Fruit fly (Drosophila melanogaster): ENCODE measurements around the gene CG42393.
A peak's percentile ranks its signal among the peaks of the same experiment; 100 is the strongest.

dm6 chr3L:18061713-18062365 lies 19.3 kb downstream of the CG42393 start:
- TF ChIP-seq EcR (GFP tag; optimal IDR thresholded peaks at IDR 0.05) (peak; percentile 84), CG12605 (GFP tag; IDR thresholded peaks at IDR 0.05) (peak; percentile 59; the same call in 1 of the 2 replicates), fd96Ca (GFP tag; IDR thresholded peaks at IDR 0.05) (no peak), CG9948 (tag; optimal IDR thresholded peaks at IDR 0.05) (no peak), D1 (tag; optimal IDR thresholded peaks at IDR 0.05) (peak; percentile 23), CG34367 (tag; optimal IDR thresholded peaks at IDR 0.05) (peak; percentile 29), Pif1A (GFP tag; optimal IDR thresholded peaks at IDR 0.05) (peak; percentile 40), CG4496 (GFP tag; IDR thresholded peaks at IDR 0.05) (peak; percentile 39; the same call in 1 of the 3 replicates), Ets98B (GFP tag; IDR thresholded peaks at IDR 0.05) (peak; percentile 12; the same call in 1 of the 2 replicates), CG17806 (tag; optimal IDR thresholded peaks at IDR 0.05) (peak; percentile 2), CG8301 (tag; optimal IDR thresholded peaks at IDR 0.05) (peak; percentile 45), gl (tag; optimal IDR thresholded peaks at IDR 0.05) (peak; percentile 41), CG15710 (tag; optimal IDR thresholded peaks at IDR 0.05) (peak; percentile 16)

All from whole organism, pupa.